Fruit fly (Drosophila melanogaster): ENCODE results near the gene VAChT.

- TF ChIP-seq fd96Ca (GFP tag; IDR thresholded peaks at IDR 0.05) = peak; percentile 74; the same call in 2 of the 3 replicates
- TF ChIP-seq EcR (GFP tag; optimal IDR thresholded peaks at IDR 0.05) = no peak
- no peak for TF ChIP-seq gl (tag; optimal IDR thresholded peaks at IDR 0.05)
- TF ChIP-seq Snoo (tag; optimal IDR thresholded peaks at IDR 0.05) = peak; percentile 20
- no peak for TF ChIP-seq CG8159 (tag; optimal IDR thresholded peaks at IDR 0.05)
- TF ChIP-seq CG8301 (tag; optimal IDR thresholded peaks at IDR 0.05) = no peak
- TF ChIP-seq Pif1B (GFP tag; optimal IDR thresholded peaks at IDR 0.05) = no peak
- no peak for TF ChIP-seq CG14655 (GFP tag; optimal IDR thresholded peaks at IDR 0.05)
- TF ChIP-seq rn (GFP tag; IDR thresholded peaks at IDR 0.05) = peak; percentile 50
Observed at dm6 chr3R:18758548-18759257, 53.4 kb downstream of the VAChT start, which contains the start of gene Epg5.

Measured in whole organism, pupa.